Worm (Caenorhabditis elegans) whole organism, L2 larva: Measurements from ENCODE around the gene D1054.8.

Experiments used
- ama-1 ChIP-seq: fragments of 150-350 bp; optimal IDR thresholded peaks from 2 replicates; lab custom pipeline; 2018; ENCODE audit warnings: inconsistent platforms
- ceh-82 ChIP-seq: fragments of 150-350 bp; optimal IDR thresholded peaks from 2 replicates; lab custom pipeline; 2014; ENCODE audit warnings: missing biosample characterization, missing genetic modification characterization
- fos-1 ChIP-seq: fragments of 150-350 bp; optimal IDR thresholded peaks from 2 replicates; lab custom pipeline; 2014; ENCODE audit warnings: missing biosample characterization, missing genetic modification characterization
- gmeb-1 ChIP-seq: fragments of 150-350 bp; optimal IDR thresholded peaks from 2 replicates; lab custom pipeline; 2014; ENCODE audit warnings: missing biosample characterization, missing genetic modification characterization
- lin-39 ChIP-seq: fragments of 150-350 bp; optimal IDR thresholded peaks from 2 replicates; lab custom pipeline; 2014; ENCODE audit warnings: missing biosample characterization, missing genetic modification reagents, missing genetic modification characterization
- nhr-10 ChIP-seq: sonication (generic microtip); optimal IDR thresholded peaks from 2 replicates; lab custom pipeline; 2017; ENCODE audit warnings: missing biosample characterization, missing genetic modification characterization
- nhr-11 ChIP-seq: fragments of 150-350 bp; optimal IDR thresholded peaks from 2 replicates; lab custom pipeline; 2014; ENCODE audit warnings: missing biosample characterization, missing genetic modification characterization
- nhr-12 ChIP-seq: fragments of 150-350 bp; optimal IDR thresholded peaks from 2 replicates; lab custom pipeline; 2014; ENCODE audit warnings: missing biosample characterization, missing genetic modification characterization
- nhr-23 ChIP-seq: fragments of 150-350 bp; optimal IDR thresholded peaks from 2 replicates; lab custom pipeline; 2014; ENCODE audit warnings: missing biosample characterization, missing genetic modification reagents, missing genetic modification characterization
- nhr-237 ChIP-seq: fragments of 150-350 bp; optimal IDR thresholded peaks from 2 replicates; lab custom pipeline; 2014; ENCODE audit warnings: missing biosample characterization, missing genetic modification characterization
- nhr-77 ChIP-seq: fragments of 150-350 bp; optimal IDR thresholded peaks from 2 replicates; lab custom pipeline; 2014; ENCODE audit warnings: missing biosample characterization, missing genetic modification characterization
- skn-1 ChIP-seq: sonication (generic microtip); optimal IDR thresholded peaks from 2 replicates; lab custom pipeline; 2017; ENCODE audit warnings: missing biosample characterization, missing genetic modification characterization
- zag-1 ChIP-seq: fragments of 150-350 bp; optimal IDR thresholded peaks from 2 replicates; lab custom pipeline; 2014; ENCODE audit warnings: missing biosample characterization, missing genetic modification characterization

ce11 chrV:10798090-10798489 lies 14.0 kb downstream of the D1054.8 start, which contains the start of gene srh-184:
- TF ChIP-seq nhr-237 (tag; lab: Kevin White, UChicago) = no peak
- no peak for TF ChIP-seq lin-39 (tag; lab: Kevin White, UChicago)
- TF ChIP-seq ama-1 (lab: Kevin White, UChicago) = no peak
- TF ChIP-seq nhr-23 (tag; lab: Kevin White, UChicago) = no peak
- no peak for TF ChIP-seq nhr-77 (tag; lab: Kevin White, UChicago)
- no peak for TF ChIP-seq nhr-12 (tag; lab: Kevin White, UChicago)
- TF ChIP-seq nhr-11 (tag; lab: Kevin White, UChicago) = no peak
- no peak for TF ChIP-seq zag-1 (tag; lab: Kevin White, UChicago)
- no peak for TF ChIP-seq ceh-82 (tag; lab: Kevin White, UChicago)
- no peak for TF ChIP-seq gmeb-1 (tag; lab: Kevin White, UChicago)
- no peak for TF ChIP-seq fos-1 (tag; lab: Kevin White, UChicago)
- no peak for TF ChIP-seq nhr-10 (tag; lab: Kevin White, UChicago)
- no peak for TF ChIP-seq skn-1 (tag; lab: Kevin White, UChicago)
